Worm (Caenorhabditis elegans): ENCODE data around the gene nhr-262.

DNA sequence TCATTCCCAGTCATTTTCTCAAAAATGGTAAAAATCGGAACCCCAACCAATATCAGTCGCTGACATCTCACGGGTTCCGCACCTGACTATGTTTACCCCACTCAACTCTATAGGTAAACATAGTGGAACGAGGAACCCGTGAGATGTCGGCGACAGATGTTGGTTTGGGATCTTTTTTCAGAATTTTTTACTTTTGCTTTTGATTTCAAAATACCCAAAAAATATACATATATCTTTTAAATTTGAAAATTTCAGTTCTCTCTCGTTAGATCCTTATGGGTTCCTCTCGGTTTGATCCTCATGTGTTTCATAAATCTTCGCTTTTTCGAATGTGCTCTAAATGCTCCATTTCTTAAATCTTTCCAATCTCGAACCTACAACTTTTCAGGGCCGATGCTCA is 31.1 kb upstream of the nhr-262 start, which contains the start of gene srw-23:
- TF ChIP-seq W03F9.2 (tag; optimal IDR thresholded peaks at IDR 0.05) (no peak), him-1 (tag; optimal IDR thresholded peaks at IDR 0.05) (no peak), dao-5 (tag; optimal IDR thresholded peaks at IDR 0.05) (no peak)
